Worm (Caenorhabditis elegans) whole organism, mixed stage, embryonic: ENCODE results near the gene lnp-1.

Experiments
- M03D4.4 ChIP-seq: sonication (generic microtip); optimal IDR thresholded peaks from 2 replicates; lab custom pipeline; 2017; ENCODE audit warnings: mild to moderate bottlenecking, missing genetic modification characterization, missing compliant biosample characterization
- bed-3 ChIP-seq: fragments of 200-800 bp; sonication (Bioruptor generic); optimal IDR thresholded peaks from 3 replicates; lab custom pipeline; 2018; ENCODE audit warnings: mild to moderate bottlenecking, missing genetic modification characterization, moderate library complexity, missing compliant biosample characterization
- blmp-1 ChIP-seq: fragments of 150-350 bp; optimal IDR thresholded peaks from 2 replicates; lab custom pipeline; 2014; ENCODE audit warnings: missing biosample characterization, missing genetic modification characterization
- ceh-39 ChIP-seq: fragments of 150-350 bp; optimal IDR thresholded peaks from 2 replicates; lab custom pipeline; 2014; ENCODE audit warnings: missing biosample characterization, missing genetic modification characterization
- ceh-43 ChIP-seq: fragments of 200-800 bp; sonication (Bioruptor generic); optimal IDR thresholded peaks from 2 replicates; lab custom pipeline; 2018; ENCODE audit warnings: mild to moderate bottlenecking, missing genetic modification characterization, moderate library complexity, missing compliant biosample characterization
- ceh-83 ChIP-seq: fragments of 200-800 bp; sonication (Bioruptor generic); optimal IDR thresholded peaks from 2 replicates; lab custom pipeline; 2018; ENCODE audit warnings: mild to moderate bottlenecking, missing genetic modification characterization, missing compliant biosample characterization
- ces-1 ChIP-seq: fragments of 150-350 bp; optimal IDR thresholded peaks from 2 replicates; lab custom pipeline; 2014; ENCODE audit warnings: missing biosample characterization, missing genetic modification reagents, missing genetic modification characterization
- cnd-1 ChIP-seq: fragments of 200-800 bp; sonication (Bioruptor generic); optimal IDR thresholded peaks from 2 replicates; lab custom pipeline; 2018; ENCODE audit warnings: mild to moderate bottlenecking, missing genetic modification characterization, missing compliant biosample characterization
- drap-1 ChIP-seq: fragments of 200-800 bp; sonication (Bioruptor generic); optimal IDR thresholded peaks from 3 replicates; lab custom pipeline; 2018; ENCODE audit warnings: mild to moderate bottlenecking, missing genetic modification characterization, missing compliant biosample characterization
- elt-1 ChIP-seq: sonication (generic microtip); optimal IDR thresholded peaks from 2 replicates; lab custom pipeline; 2017; ENCODE audit warnings: missing genetic modification characterization, mild to moderate bottlenecking, missing compliant biosample characterization, antibody characterized with exemption, moderate library complexity, borderline replicate concordance; ENCODE audit not compliant: insufficient read depth
- elt-3 ChIP-seq: fragments of 150-350 bp; optimal IDR thresholded peaks from 2 replicates; lab custom pipeline; 2014; ENCODE audit warnings: missing biosample characterization, missing genetic modification characterization
- flh-1 ChIP-seq: fragments of 200-800 bp; sonication (Bioruptor generic); optimal IDR thresholded peaks from 2 replicates; lab custom pipeline; 2018; ENCODE audit warnings: mild to moderate bottlenecking, missing genetic modification characterization, moderate library complexity, missing compliant biosample characterization
- ham-2 ChIP-seq: fragments of 200-800 bp; sonication (Bioruptor generic); optimal IDR thresholded peaks from 2 replicates; lab custom pipeline; 2018; ENCODE audit warnings: mild to moderate bottlenecking, missing genetic modification characterization, missing compliant biosample characterization
- hlh-1 ChIP-seq: fragments of 150-350 bp; optimal IDR thresholded peaks from 2 replicates; lab custom pipeline; 2014; ENCODE audit warnings: missing biosample characterization, missing genetic modification reagents, missing genetic modification characterization
- lin-13 ChIP-seq: fragments of 150-350 bp; optimal IDR thresholded peaks from 2 replicates; lab custom pipeline; 2014; ENCODE audit warnings: missing biosample characterization, missing genetic modification characterization
- lin-32 ChIP-seq: fragments of 200-800 bp; sonication (Bioruptor generic); optimal IDR thresholded peaks from 2 replicates; lab custom pipeline; 2018; ENCODE audit warnings: mild to moderate bottlenecking, missing genetic modification characterization, missing compliant biosample characterization
- lsy-2 ChIP-seq: fragments of 150-350 bp; optimal IDR thresholded peaks from 2 replicates; lab custom pipeline; 2014; ENCODE audit warnings: missing biosample characterization, missing genetic modification characterization
- mab-5 ChIP-seq: fragments of 150-350 bp; optimal IDR thresholded peaks from 2 replicates; lab custom pipeline; 2014; ENCODE audit warnings: missing biosample characterization, missing genetic modification characterization
- mep-1 ChIP-seq: fragments of 150-350 bp; optimal IDR thresholded peaks from 2 replicates; lab custom pipeline; 2017; ENCODE audit warnings: missing biosample characterization, missing genetic modification reagents, missing genetic modification characterization, inconsistent platforms
- mls-2 ChIP-seq: sonication (generic microtip); optimal IDR thresholded peaks from 2 replicates; lab custom pipeline; 2016; ENCODE audit warnings: mild to moderate bottlenecking, missing genetic modification characterization, moderate library complexity, missing compliant biosample characterization
- nhr-12 ChIP-seq: fragments of 150-350 bp; optimal IDR thresholded peaks from 2 replicates; lab custom pipeline; 2014; ENCODE audit warnings: missing biosample characterization, missing genetic modification characterization
- nhr-2 ChIP-seq: fragments of 150-350 bp; optimal IDR thresholded peaks from 2 replicates; lab custom pipeline; 2014; ENCODE audit warnings: missing biosample characterization, missing genetic modification characterization
- nhr-237 ChIP-seq: fragments of 150-350 bp; optimal IDR thresholded peaks from 2 replicates; lab custom pipeline; 2014; ENCODE audit warnings: missing biosample characterization, missing genetic modification characterization
- nhr-28 ChIP-seq: fragments of 150-350 bp; optimal IDR thresholded peaks from 2 replicates; lab custom pipeline; 2014; ENCODE audit warnings: missing biosample characterization, missing genetic modification characterization
- nhr-76 ChIP-seq: sonication (generic microtip); optimal IDR thresholded peaks from 2 replicates; lab custom pipeline; 2017; ENCODE audit warnings: missing biosample characterization, missing genetic modification characterization
- pha-4 ChIP-seq: fragments of 150-350 bp; optimal IDR thresholded peaks from 2 replicates; lab custom pipeline; 2018; ENCODE audit warnings: missing biosample characterization, missing genetic modification reagents, missing genetic modification characterization
- sem-2 ChIP-seq: fragments of 200-800 bp; sonication (Bioruptor generic); optimal IDR thresholded peaks from 2 replicates; lab custom pipeline; 2018; ENCODE audit warnings: mild to moderate bottlenecking, missing genetic modification characterization, missing compliant biosample characterization
- snpc-4 ChIP-seq: fragments of 150-350 bp; optimal IDR thresholded peaks from 2 replicates; lab custom pipeline; 2014; ENCODE audit warnings: missing biosample characterization, missing genetic modification characterization
- sptf-1 ChIP-seq: sonication (generic microtip); optimal IDR thresholded peaks from 2 replicates; lab custom pipeline; 2017; ENCODE audit warnings: mild to moderate bottlenecking, missing genetic modification characterization, moderate library complexity, missing compliant biosample characterization
- tbx-8 ChIP-seq: fragments of 200-800 bp; sonication (Bioruptor generic); optimal IDR thresholded peaks from 2 replicates; lab custom pipeline; 2018; ENCODE audit warnings: mild to moderate bottlenecking, missing genetic modification characterization, moderate library complexity, missing compliant biosample characterization
- unc-120 ChIP-seq: sonication (generic microtip); optimal IDR thresholded peaks from 2 replicates; lab custom pipeline; 2017; ENCODE audit warnings: missing genetic modification characterization, missing compliant biosample characterization; ENCODE audit not compliant: poor library complexity, severe bottlenecking
- unc-39 ChIP-seq: fragments of 150-350 bp; optimal IDR thresholded peaks from 2 replicates; lab custom pipeline; 2014; ENCODE audit warnings: missing biosample characterization, missing genetic modification characterization
- unc-62 ChIP-seq: fragments of 150-350 bp; optimal IDR thresholded peaks from 2 replicates; lab custom pipeline; 2014; ENCODE audit warnings: missing biosample characterization, missing genetic modification reagents, missing genetic modification characterization
- zip-8 ChIP-seq: fragments of 150-350 bp; optimal IDR thresholded peaks from 2 replicates; lab custom pipeline; 2014; ENCODE audit warnings: missing biosample characterization, missing genetic modification characterization
- ztf-11 ChIP-seq: fragments of 150-350 bp; optimal IDR thresholded peaks from 2 replicates; lab custom pipeline; 2014; ENCODE audit warnings: missing biosample characterization, missing genetic modification characterization

The lnp-1 gene

DNA sequence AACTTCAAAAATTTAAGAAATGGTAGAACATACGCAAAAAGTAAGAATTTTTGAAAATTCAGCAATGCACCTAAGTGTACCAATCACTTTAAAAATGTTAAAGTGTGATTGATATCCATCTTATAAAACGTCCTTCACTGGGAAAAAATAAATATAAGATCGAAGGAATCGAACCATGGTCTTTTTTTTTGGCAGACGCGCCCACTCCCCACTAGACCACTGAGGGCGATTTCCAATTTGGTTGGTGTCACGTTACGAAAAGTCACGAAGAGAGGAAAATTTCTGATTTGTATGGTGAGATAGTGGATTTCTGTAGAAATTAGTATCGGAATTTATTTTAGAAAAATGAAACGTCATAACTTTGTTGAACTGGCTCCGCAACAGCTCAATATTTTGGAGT lies 18.7 kb downstream of the lnp-1 start:
- TF ChIP-seq nhr-76 (tag; lab: Kevin White, UChicago), result no peak
- no peak for TF ChIP-seq bed-3 (GFP tag; lab: Kevin White, UChicago)
- TF ChIP-seq sem-2 (GFP tag; lab: Kevin White, UChicago), result no peak
- no peak for TF ChIP-seq ces-1
- no peak for TF ChIP-seq zip-8 (tag; lab: Kevin White, UChicago)
- TF ChIP-seq nhr-2 (tag; lab: Kevin White, UChicago), result no peak
- no peak for TF ChIP-seq mab-5 (tag; lab: Kevin White, UChicago)
- no peak for TF ChIP-seq hlh-1 (tag; lab: Kevin White, UChicago)
- TF ChIP-seq elt-1 (tag; lab: Kevin White, UChicago), result no peak
- TF ChIP-seq flh-1 (GFP tag; lab: Kevin White, UChicago), result no peak
- TF ChIP-seq nhr-237 (tag; lab: Kevin White, UChicago), result no peak
- no peak for TF ChIP-seq nhr-12
- no peak for TF ChIP-seq drap-1 (GFP tag; lab: Kevin White, UChicago)
- no peak for TF ChIP-seq mls-2 (tag; lab: Kevin White, UChicago)
- TF ChIP-seq ztf-11, result no peak
- no peak for TF ChIP-seq unc-39 (tag; lab: Kevin White, UChicago)
- TF ChIP-seq elt-3, result no peak
- TF ChIP-seq sptf-1 (tag; lab: Kevin White, UChicago), result no peak

DNA sequence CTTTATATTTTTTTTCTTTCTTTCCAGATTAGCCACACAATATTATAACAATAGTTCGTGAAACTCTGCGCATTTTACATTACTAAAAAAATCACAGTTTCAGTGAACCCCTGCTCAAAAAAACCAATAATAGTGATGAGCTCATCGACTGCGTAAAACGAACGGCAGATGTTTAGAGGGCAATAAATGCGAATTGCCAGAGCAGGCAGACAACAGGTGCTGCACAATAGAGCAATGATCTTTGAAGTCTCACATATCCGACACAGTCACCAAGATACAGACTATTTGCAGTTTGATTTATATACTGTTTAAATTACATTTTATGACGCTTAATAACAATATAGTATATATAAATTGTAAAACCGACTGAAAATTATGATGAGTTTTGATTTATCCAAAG lies 21.1 kb downstream of the lnp-1 start:
- TF ChIP-seq lin-32 (GFP tag; lab: Kevin White, UChicago) (peak; percentile 49), cnd-1 (peak; percentile 63), hlh-1 (tag; lab: Kevin White, UChicago) (peak; percentile 73), ceh-39 (tag; lab: Kevin White, UChicago) (no peak), bed-3 (GFP tag; lab: Kevin White, UChicago) (no peak)

ce11 chrX:4615034-4615433 lies 26.5 kb downstream of the lnp-1 start:
- TF ChIP-seq elt-1 (tag; lab: Kevin White, UChicago) (no peak), bed-3 (GFP tag; lab: Kevin White, UChicago) (no peak), ztf-11 (no peak), ceh-43 (no peak), mab-5 (tag; lab: Kevin White, UChicago) (no peak), sem-2 (GFP tag; lab: Kevin White, UChicago) (no peak), cnd-1 (no peak), pha-4 (tag; lab: Kevin White, UChicago) (no peak), sptf-1 (tag; lab: Kevin White, UChicago) (no peak), mep-1 (tag; lab: Kevin White, UChicago) (no peak), ces-1 (no peak), nhr-76 (tag; lab: Kevin White, UChicago) (no peak), unc-120 (no peak)

DNA sequence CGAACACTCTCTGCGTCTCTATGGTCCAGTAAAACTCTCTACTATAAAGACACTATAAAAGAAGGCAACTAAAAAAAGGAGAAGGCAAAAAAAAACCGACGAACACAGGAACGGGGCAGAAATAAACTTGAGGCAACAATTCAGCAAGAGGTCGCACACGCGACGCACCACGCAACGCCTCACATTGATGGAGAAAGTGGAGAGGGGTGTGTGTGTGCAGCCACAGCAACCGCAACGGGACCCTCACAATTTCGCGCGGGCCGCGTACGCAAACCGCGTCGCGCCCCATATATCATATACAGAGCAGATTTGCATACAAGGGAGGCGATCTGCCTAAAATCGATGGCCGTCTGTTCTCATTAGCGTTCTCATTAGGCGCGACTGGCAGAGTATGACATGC lies 28.3 kb downstream of the lnp-1 start:
- TF ChIP-seq ceh-43, result no peak
- TF ChIP-seq lin-32 (GFP tag; lab: Kevin White, UChicago), result peak; percentile 51
- TF ChIP-seq cnd-1, result peak; percentile 84
- peak; percentile 41 for TF ChIP-seq M03D4.4 (tag; lab: Kevin White, UChicago)
- peak; percentile 36 for TF ChIP-seq lsy-2 (tag; lab: Kevin White, UChicago)
- TF ChIP-seq blmp-1 (tag; lab: Kevin White, UChicago), result no peak
- no peak for TF ChIP-seq zip-8 (tag; lab: Kevin White, UChicago)
- TF ChIP-seq snpc-4 (tag; lab: Kevin White, UChicago), result no peak
- TF ChIP-seq ceh-39 (tag; lab: Kevin White, UChicago), result peak; percentile 87
- TF ChIP-seq unc-39 (tag; lab: Kevin White, UChicago), result no peak
- TF ChIP-seq nhr-28, result no peak
- TF ChIP-seq flh-1 (GFP tag; lab: Kevin White, UChicago), result no peak
- no peak for TF ChIP-seq nhr-12
- TF ChIP-seq drap-1 (GFP tag; lab: Kevin White, UChicago), result peak; percentile 68
- no peak for TF ChIP-seq hlh-1 (tag; lab: Kevin White, UChicago)
- TF ChIP-seq ham-2, result peak; percentile 44
- TF ChIP-seq mab-5 (tag; lab: Kevin White, UChicago), result no peak
- TF ChIP-seq nhr-76 (tag; lab: Kevin White, UChicago), result no peak
- TF ChIP-seq mls-2 (tag; lab: Kevin White, UChicago), result peak; percentile 75
- no peak for TF ChIP-seq ztf-11
- TF ChIP-seq mep-1 (tag; lab: Kevin White, UChicago), result peak; percentile 73
- no peak for TF ChIP-seq pha-4 (tag; lab: Kevin White, UChicago)
- TF ChIP-seq lin-13 (tag; lab: Kevin White, UChicago), result peak; percentile 62
- TF ChIP-seq sptf-1 (tag; lab: Kevin White, UChicago), result peak; percentile 82
- TF ChIP-seq unc-120, result peak; percentile 37
- no peak for TF ChIP-seq nhr-237 (tag; lab: Kevin White, UChicago)
- no peak for TF ChIP-seq unc-62 (GFP tag; lab: Kevin White, UChicago)
- TF ChIP-seq bed-3 (GFP tag; lab: Kevin White, UChicago), result no peak
- peak; percentile 25 for TF ChIP-seq tbx-8 (GFP tag; lab: Kevin White, UChicago)
- peak; percentile 49 for TF ChIP-seq ces-1
- TF ChIP-seq sem-2 (GFP tag; lab: Kevin White, UChicago), result no peak
- TF ChIP-seq nhr-2 (tag; lab: Kevin White, UChicago), result peak; percentile 50
- TF ChIP-seq ceh-83 (GFP tag; lab: Kevin White, UChicago), result no peak
- TF ChIP-seq elt-3, result no peak
- no peak for TF ChIP-seq elt-1 (tag; lab: Kevin White, UChicago)
- TF ChIP-seq, all 35 proteins: peak for 15
